Worm (Caenorhabditis elegans) whole organism, L4 larva: ENCODE measurements around the gene C03H12.1.

Source experiments
- F26F4.8 ChIP-seq: fragments of 200-800 bp; sonication (Bioruptor generic); conservative IDR thresholded peaks from 2 replicates; pipeline ENCODE4 v1.3.6; 2022; ENCODE audit warnings: missing genetic modification characterization, missing compliant biosample characterization
- F37D6.2 ChIP-seq: sonication (generic microtip); optimal IDR thresholded peaks from 2 replicates; lab custom pipeline; 2016; ENCODE audit warnings: mild to moderate bottlenecking, missing genetic modification characterization, missing compliant biosample characterization
- F44E2.7 ChIP-seq: fragments of 200-800 bp; sonication (Bioruptor generic); IDR thresholded peaks from 2 replicates; pipeline ENCODE4 v2.1.2; 2022; ENCODE audit warnings: missing genetic modification characterization, missing compliant biosample characterization
- R02D3.7 ChIP-seq: fragments of 150-350 bp; sonication (generic microtip); optimal IDR thresholded peaks from 3 replicates; lab custom pipeline; 2014; ENCODE audit warnings: missing biosample characterization, missing genetic modification characterization
- T20F7.1 ChIP-seq: fragments of 200-800 bp; sonication (Bioruptor generic); optimal IDR thresholded peaks from 2 replicates; lab custom pipeline; 2018; ENCODE audit warnings: mild to moderate bottlenecking, missing genetic modification characterization, missing compliant biosample characterization
- ZK546.5 ChIP-seq, 2 experiments: sonication (generic microtip); optimal IDR thresholded peaks; 2 replicates each; lab custom pipeline; 2017; ENCODE audit warnings: missing biosample characterization in 2 of 2, missing genetic modification characterization in 2 of 2
- aha-1 ChIP-seq: fragments of 150-350 bp; peaks from one replicate; lab custom pipeline; 2014; ENCODE audit warnings: missing biosample characterization, missing genetic modification characterization
- ceh-20 ChIP-seq: fragments of 200-800 bp; sonication (Bioruptor generic); IDR thresholded peaks from 2 replicates; pipeline ENCODE4 v1.3.6; 2022; ENCODE audit warnings: missing genetic modification reagents, missing genetic modification characterization, missing compliant biosample characterization
- ceh-28 ChIP-seq: fragments of 150-350 bp; optimal IDR thresholded peaks from 2 replicates; lab custom pipeline; 2014; ENCODE audit warnings: missing biosample characterization, missing genetic modification reagents, missing genetic modification characterization
- ceh-44 ChIP-seq: fragments of 200-800 bp; sonication (Bioruptor generic); IDR thresholded peaks from 2 replicates; pipeline ENCODE4 v1.3.6; 2022; ENCODE audit warnings: missing genetic modification reagents, missing genetic modification characterization, missing compliant biosample characterization
- ceh-62 ChIP-seq: sonication (generic microtip); optimal IDR thresholded peaks from 2 replicates; lab custom pipeline; 2017; ENCODE audit warnings: missing biosample characterization, missing genetic modification characterization
- ces-1 ChIP-seq: fragments of 150-350 bp; sonication (generic microtip); optimal IDR thresholded peaks from 4 replicates; lab custom pipeline; 2014; ENCODE audit warnings: missing biosample characterization, missing genetic modification reagents, missing genetic modification characterization
- ctbp-1 ChIP-seq: fragments of 200-800 bp; sonication (Bioruptor generic); IDR thresholded peaks from 2 replicates; pipeline ENCODE4 v1.3.6; 2022; ENCODE audit warnings: missing genetic modification reagents, missing genetic modification characterization, missing compliant biosample characterization
- daf-8 ChIP-seq: fragments of 200-800 bp; sonication (Bioruptor generic); IDR thresholded peaks from 2 replicates; pipeline ENCODE4 v1.3.6; 2022; ENCODE audit warnings: missing genetic modification characterization, missing compliant biosample characterization
- dmd-6 ChIP-seq: fragments of 200-800 bp; sonication (Bioruptor generic); IDR thresholded peaks from 2 replicates; pipeline ENCODE4 v1.3.6; 2022; ENCODE audit warnings: missing genetic modification reagents, missing genetic modification characterization, missing compliant biosample characterization
- fkh-10 ChIP-seq: fragments of 150-350 bp; optimal IDR thresholded peaks from 2 replicates; lab custom pipeline; 2014; ENCODE audit warnings: missing biosample characterization, missing genetic modification reagents, missing genetic modification characterization
- gei-8 ChIP-seq: fragments of 200-800 bp; sonication (Bioruptor generic); optimal IDR thresholded peaks from 2 replicates; lab custom pipeline; 2018; ENCODE audit warnings: mild to moderate bottlenecking, missing genetic modification characterization, missing compliant biosample characterization
- hif-1 ChIP-seq, 2 experiments: sonication (generic microtip); optimal IDR thresholded peaks; 2 replicates each; lab custom pipeline; 2016 to 2017; ENCODE audit warnings: missing compliant biosample characterization in 2 of 2, missing genetic modification characterization in 2 of 2, missing genetic modification reagents in 2 of 2, missing genotype in 2 of 2, mild to moderate bottlenecking in 1 of 2
- hlh-30 ChIP-seq: sonication (generic microtip); optimal IDR thresholded peaks from 2 replicates; lab custom pipeline; 2017; ENCODE audit warnings: antibody characterized with exemption, mild to moderate bottlenecking, missing genetic modification characterization, missing compliant biosample characterization; ENCODE audit not compliant: insufficient read depth
- hmg-1.1 ChIP-seq: fragments of 200-800 bp; sonication (Bioruptor generic); IDR thresholded peaks from 2 replicates; pipeline ENCODE4 v1.3.6; 2022; ENCODE audit warnings: missing genetic modification reagents, missing genetic modification characterization, missing compliant biosample characterization
- jun-1 ChIP-seq: fragments of 150-350 bp; optimal IDR thresholded peaks from 2 replicates; lab custom pipeline; 2014; ENCODE audit warnings: missing biosample characterization, missing genetic modification reagents, missing genetic modification characterization
- lin-13 ChIP-seq: fragments of 150-350 bp; optimal IDR thresholded peaks from 2 replicates; lab custom pipeline; 2014; ENCODE audit warnings: missing biosample characterization, missing genetic modification reagents, missing genetic modification characterization
- lin-38 ChIP-seq: fragments of 200-800 bp; sonication (Bioruptor generic); IDR thresholded peaks from 2 replicates; pipeline ENCODE4 v1.3.6; 2022; ENCODE audit warnings: missing genetic modification reagents, missing genetic modification characterization, missing compliant biosample characterization
- lsy-2 ChIP-seq, 2 experiments: fragments of 150-350 bp in 1 of 2; sonication (generic microtip) in 1 of 2; optimal IDR thresholded peaks; 2 replicates each; lab custom pipeline; 2014 to 2017; ENCODE audit warnings: missing biosample characterization in 2 of 2, missing genetic modification characterization in 2 of 2
- madf-9 ChIP-seq: fragments of 200-800 bp; sonication (Bioruptor generic); conservative IDR thresholded peaks from 2 replicates; pipeline ENCODE4 v1.3.6; 2022; ENCODE audit warnings: missing genetic modification reagents, missing genetic modification characterization, missing compliant biosample characterization
- mdl-1 ChIP-seq, 2 experiments: fragments of 150-350 bp in 1 of 2; sonication (generic microtip) in 1 of 2; optimal IDR thresholded peaks; 2 replicates each; lab custom pipeline; 2014 to 2017; ENCODE audit warnings: missing biosample characterization in 2 of 2, missing genetic modification characterization in 2 of 2
- mes-2 ChIP-seq: sonication (generic microtip); optimal IDR thresholded peaks from 2 replicates; lab custom pipeline; 2016; ENCODE audit warnings: missing genotype, mild to moderate bottlenecking, missing genetic modification characterization, missing compliant biosample characterization; ENCODE audit not compliant: poor library complexity, severe bottlenecking
- mxl-3 ChIP-seq: fragments of 200-800 bp; sonication (Bioruptor generic); optimal IDR thresholded peaks from 2 replicates; lab custom pipeline; 2018; ENCODE audit warnings: mild to moderate bottlenecking, missing genetic modification characterization, missing compliant biosample characterization
- nhr-10 ChIP-seq: fragments of 150-350 bp; optimal IDR thresholded peaks from 2 replicates; lab custom pipeline; 2014; ENCODE audit warnings: missing biosample characterization, missing genetic modification characterization
- nhr-102 ChIP-seq: sonication (generic microtip); optimal IDR thresholded peaks from 2 replicates; lab custom pipeline; 2016; ENCODE audit warnings: mild to moderate bottlenecking, missing genetic modification characterization, moderate library complexity, missing compliant biosample characterization
- nhr-11 ChIP-seq: fragments of 150-350 bp; optimal IDR thresholded peaks from 2 replicates; lab custom pipeline; 2014; ENCODE audit warnings: missing biosample characterization, missing genetic modification characterization
- nhr-28 ChIP-seq: fragments of 150-350 bp; optimal IDR thresholded peaks from 2 replicates; lab custom pipeline; 2014; ENCODE audit warnings: missing biosample characterization, missing genetic modification characterization
- nhr-42 ChIP-seq: fragments of 200-800 bp; sonication (Bioruptor generic); IDR thresholded peaks from 2 replicates; pipeline ENCODE4 v1.3.6; 2022; ENCODE audit warnings: missing genetic modification characterization, missing compliant biosample characterization
- nhr-48 ChIP-seq: sonication (generic microtip); optimal IDR thresholded peaks from 2 replicates; lab custom pipeline; 2016; ENCODE audit warnings: mild to moderate bottlenecking, missing genetic modification characterization, missing compliant biosample characterization
- nhr-76 ChIP-seq: fragments of 150-350 bp; optimal IDR thresholded peaks from 2 replicates; lab custom pipeline; 2014; ENCODE audit warnings: missing biosample characterization, missing genetic modification characterization
- nhr-77 ChIP-seq: fragments of 150-350 bp; optimal IDR thresholded peaks from 2 replicates; lab custom pipeline; 2014; ENCODE audit warnings: missing biosample characterization, missing genetic modification characterization
- pha-4 ChIP-seq, 2 experiments: fragments of 150-350 bp in 1 of 2; fragments of 200-800 bp in 1 of 2; sonication (Bioruptor generic) in 1 of 2; IDR thresholded peaks in 1 of 2; optimal IDR thresholded peaks in 1 of 2; 2 replicates each; pipeline versions ENCODE4 v1.3.6 to Lab custom; 2014 to 2022; ENCODE audit warnings: missing genetic modification characterization in 2 of 2, missing genetic modification reagents in 2 of 2, missing biosample characterization in 1 of 2, missing compliant biosample characterization in 1 of 2
- rbr-2 ChIP-seq: sonication (generic microtip); optimal IDR thresholded peaks from 2 replicates; lab custom pipeline; 2016; ENCODE audit warnings: missing genotype, missing genetic modification characterization, missing compliant biosample characterization
- saeg-2 ChIP-seq: fragments of 200-800 bp; sonication (Bioruptor generic); IDR thresholded peaks from 2 replicates; pipeline ENCODE4 v1.3.6; 2022; ENCODE audit warnings: missing genetic modification reagents, missing genetic modification characterization, missing compliant biosample characterization
- set-16 ChIP-seq: fragments of 200-800 bp; sonication (Bioruptor generic); IDR thresholded peaks from 2 replicates; pipeline ENCODE4 v1.3.6; 2022; ENCODE audit warnings: missing genetic modification reagents, missing genetic modification characterization, missing compliant biosample characterization
- spr-3 ChIP-seq: fragments of 200-800 bp; sonication (Bioruptor generic); optimal IDR thresholded peaks from 2 replicates; lab custom pipeline; 2018; ENCODE audit warnings: mild to moderate bottlenecking, missing genetic modification characterization, missing compliant biosample characterization
- tra-1 ChIP-seq: fragments of 200-800 bp; sonication (Bioruptor generic); IDR thresholded peaks from 2 replicates; pipeline ENCODE4 v1.3.6; 2022; ENCODE audit warnings: missing genetic modification reagents, missing genetic modification characterization, missing compliant biosample characterization
- unc-39 ChIP-seq: sonication (generic microtip); optimal IDR thresholded peaks from 2 replicates; lab custom pipeline; 2017; ENCODE audit warnings: missing biosample characterization, missing genetic modification characterization
- unc-62 ChIP-seq, 3 experiments: fragments of 150-350 bp in 1 of 3; sonication (generic microtip); optimal IDR thresholded peaks in 2 of 3; peaks in 1 of 3; 1 replicate in 1 of 3; 2 replicates in 2 of 3; lab custom pipeline; 2014 to 2017; ENCODE audit warnings: missing biosample characterization in 3 of 3, missing genetic modification characterization in 3 of 3, missing genetic modification reagents in 3 of 3, missing genotype in 1 of 3
- zag-1 ChIP-seq: fragments of 150-350 bp; optimal IDR thresholded peaks from 2 replicates; lab custom pipeline; 2014; ENCODE audit warnings: missing biosample characterization, missing genetic modification characterization
- zfp-3 ChIP-seq: fragments of 200-800 bp; sonication (Bioruptor generic); conservative IDR thresholded peaks from 2 replicates; pipeline ENCODE4 v1.3.6; 2022; ENCODE audit warnings: missing genetic modification reagents, missing genetic modification characterization, missing compliant biosample characterization
- ztf-7 ChIP-seq: fragments of 150-350 bp; optimal IDR thresholded peaks from 2 replicates; lab custom pipeline; 2014; ENCODE audit warnings: missing biosample characterization, missing genetic modification characterization

The C03H12.1 gene

DNA sequence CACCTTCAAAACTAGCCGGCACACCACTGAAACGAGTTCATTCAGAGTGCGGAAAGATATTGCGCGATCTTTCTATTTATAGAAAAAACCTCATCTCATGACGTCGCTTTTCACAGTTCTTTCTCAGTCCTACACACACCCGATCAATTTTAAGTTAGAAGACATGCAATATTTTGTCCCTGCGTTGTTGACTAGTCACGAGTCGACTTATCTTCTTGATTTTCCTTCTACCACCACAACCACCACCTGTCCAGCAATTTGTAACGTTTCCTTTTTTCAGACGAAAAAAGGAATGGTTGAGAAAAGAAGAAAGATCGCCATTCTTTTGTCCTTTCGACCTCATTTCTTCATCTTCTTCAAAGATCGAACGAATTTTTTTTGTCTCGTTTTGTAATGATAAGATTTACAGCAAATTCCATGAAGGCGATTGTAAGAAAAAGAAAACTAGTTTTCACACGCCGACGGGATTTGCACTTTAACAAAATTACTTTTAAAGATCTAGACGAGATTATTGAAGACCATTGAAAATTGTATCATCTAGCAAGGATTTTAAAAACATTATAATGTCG, 16.9 kb downstream of the C03H12.1 start (continued):
- TF ChIP-seq F26F4.8 (GFP tag; lab: Robert Waterston, UW): no peak

DNA sequence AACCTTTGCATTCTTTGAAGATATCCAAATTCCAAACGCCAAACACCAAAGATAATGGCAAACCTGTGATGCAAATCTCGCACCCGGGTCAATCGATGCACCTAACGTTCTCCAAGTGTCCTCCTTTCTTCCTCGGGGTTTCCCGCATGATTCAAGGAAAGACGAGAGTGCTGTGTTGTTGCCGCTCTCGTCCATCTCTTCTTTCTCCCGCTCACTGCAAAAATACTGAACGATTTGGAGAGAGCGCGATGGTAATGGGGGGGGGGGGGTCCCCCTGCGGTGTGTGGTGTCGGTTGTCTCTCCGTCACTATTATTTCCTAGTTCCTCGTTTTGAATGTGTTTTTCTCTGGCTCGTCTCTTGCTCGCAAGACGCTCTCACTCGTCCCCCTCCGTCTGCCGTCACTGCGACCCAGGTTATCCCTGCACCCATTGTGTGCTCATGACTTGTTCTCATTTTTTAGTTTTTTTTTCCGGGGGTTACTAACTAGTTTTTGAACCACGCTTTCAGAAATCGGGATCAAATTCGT, 18.2 kb downstream of the C03H12.1 start:
- TF ChIP-seq nhr-77 (tag; lab: Kevin White, UChicago): peak; percentile 50
- TF ChIP-seq ceh-28 (tag; lab: Kevin White, UChicago): peak; percentile 59
- no peak for TF ChIP-seq zfp-3 (GFP tag; lab: Robert Waterston, UW)
- TF ChIP-seq nhr-48: peak; percentile 98
- TF ChIP-seq zag-1 (tag; lab: Kevin White, UChicago): no peak
- TF ChIP-seq jun-1 (tag; lab: Kevin White, UChicago): peak; percentile 63
- peak; percentile 90 for TF ChIP-seq rbr-2 (tag; lab: Kevin White, UChicago)
- TF ChIP-seq T20F7.1 (GFP tag; lab: Kevin White, UChicago): peak; percentile 53
- TF ChIP-seq F37D6.2 (tag; lab: Kevin White, UChicago): peak; percentile 46
- TF ChIP-seq lin-13 (GFP tag; lab: Kevin White, UChicago): peak; percentile 21
- TF ChIP-seq unc-62 (GFP tag; optimal IDR thresholded peaks at IDR 0.05 in 1 of 2; lab: Kevin White, UChicago): peak in 1 of 2 experiments; percentile 98
- no peak for TF ChIP-seq unc-62 (tag; optimal IDR thresholded peaks at IDR 0.05; lab: Kevin White, UChicago)
- TF ChIP-seq madf-9 (GFP tag; lab: Robert Waterston, UW): 0 out of 2 replicates have a peak, but pooled peaks have one; percentile 35
- TF ChIP-seq nhr-11 (tag; lab: Kevin White, UChicago): peak; percentile 76
- no peak for TF ChIP-seq R02D3.7
- peak; percentile 54 for TF ChIP-seq gei-8
- 0 out of 2 replicates have a peak, but pooled peaks have one; percentile 22 for TF ChIP-seq nhr-42
- peak; percentile 73 to 85 for TF ChIP-seq lsy-2 (tag; optimal IDR thresholded peaks at IDR 0.05; lab: Kevin White, UChicago)
- no peak for TF ChIP-seq daf-8 (GFP tag; lab: Robert Waterston, UW)
- TF ChIP-seq hmg-1.1 (GFP tag; lab: Robert Waterston, UW): peak; percentile 87
- peak; percentile 83 for TF ChIP-seq pha-4 (GFP tag; IDR thresholded peaks at IDR 0.05; lab: Robert Waterston, UW)
- TF ChIP-seq pha-4 (tag; optimal IDR thresholded peaks at IDR 0.05; lab: Kevin White, UChicago): peak; percentile 3
- peak; percentile 77 for TF ChIP-seq mxl-3 (GFP tag; lab: Kevin White, UChicago)
- peak; percentile 97 for TF ChIP-seq aha-1
- TF ChIP-seq F44E2.7 (GFP tag; lab: Robert Waterston, UW): no peak
- peak; percentile 36 for TF ChIP-seq nhr-76
- TF ChIP-seq ceh-44 (GFP tag; lab: Robert Waterston, UW): no peak
- no peak for TF ChIP-seq unc-39 (tag; lab: Kevin White, UChicago)
- TF ChIP-seq fkh-10 (GFP tag; lab: Kevin White, UChicago): peak; percentile 84
- TF ChIP-seq ceh-20: peak; percentile 82
- TF ChIP-seq dmd-6: peak; percentile 95
- TF ChIP-seq hlh-30 (tag; lab: Kevin White, UChicago): peak; percentile 94
- TF ChIP-seq set-16 (GFP tag; lab: Robert Waterston, UW): peak; percentile 92
- 0 out of 2 replicates have a peak, but pooled peaks have one; percentile 52 for TF ChIP-seq saeg-2
- TF ChIP-seq ztf-7 (tag; lab: Kevin White, UChicago): peak; percentile 10
- TF ChIP-seq mdl-1 (tag; optimal IDR thresholded peaks at IDR 0.05; lab: Kevin White, UChicago): peak; percentile 67 to 95
- TF ChIP-seq hif-1 (tag; optimal IDR thresholded peaks at IDR 0.05; lab: Kevin White, UChicago): peak in 1 of 2 experiments; percentile 77
- TF ChIP-seq nhr-28: peak; percentile 51
- peak; percentile 55 for TF ChIP-seq mes-2 (tag; lab: Kevin White, UChicago)
- no peak for TF ChIP-seq ZK546.5 (tag; optimal IDR thresholded peaks at IDR 0.05; lab: Kevin White, UChicago)
- peak; percentile 5 for TF ChIP-seq nhr-102 (tag; lab: Kevin White, UChicago)
- no peak for TF ChIP-seq ceh-62 (tag; lab: Kevin White, UChicago)
- TF ChIP-seq ces-1: peak; percentile 15
- no peak for TF ChIP-seq spr-3
- TF ChIP-seq nhr-10 (tag; lab: Kevin White, UChicago): peak; percentile 75
- peak; percentile 84 for TF ChIP-seq tra-1 (GFP tag; lab: Robert Waterston, UW)
- peak; percentile 34 for TF ChIP-seq lin-38 (GFP tag; lab: Robert Waterston, UW)
- TF ChIP-seq ctbp-1 (GFP tag; lab: Robert Waterston, UW): peak; percentile 92
